Worm (Caenorhabditis elegans) whole organism, L2 larva: ENCODE measurements around the gene C25H3.10.

ENCODE experiments used
- blmp-1 ChIP-seq: sonication (generic microtip); optimal IDR thresholded peaks from 2 replicates; lab custom pipeline; 2017; ENCODE audit warnings: missing genetic modification characterization, mild to moderate bottlenecking, missing compliant biosample characterization, antibody characterized with exemption, moderate library complexity; ENCODE audit not compliant: insufficient read depth
- nhr-10 ChIP-seq: sonication (generic microtip); optimal IDR thresholded peaks from 2 replicates; lab custom pipeline; 2017; ENCODE audit warnings: missing biosample characterization, missing genetic modification characterization
- nhr-77 ChIP-seq: fragments of 150-350 bp; optimal IDR thresholded peaks from 2 replicates; lab custom pipeline; 2014; ENCODE audit warnings: missing biosample characterization, missing genetic modification characterization

- TF ChIP-seq blmp-1 (tag; lab: Kevin White, UChicago) (no peak), nhr-77 (tag; lab: Kevin White, UChicago) (no peak), nhr-10 (tag; lab: Kevin White, UChicago) (no peak)
Observed at ce11 chrII:5710835-5711234, 12.1 kb upstream of the C25H3.10 start.
